Worm (Caenorhabditis elegans) whole organism, L4/young adult: ENCODE data around the gene pph-6.

Experiments used
- W03F9.2 ChIP-seq: fragments of 150-350 bp; optimal IDR thresholded peaks from 2 replicates; lab custom pipeline; 2014; ENCODE audit warnings: missing biosample characterization, missing genetic modification characterization
- dao-5 ChIP-seq: sonication (generic microtip); optimal IDR thresholded peaks from 2 replicates; lab custom pipeline; 2016; ENCODE audit warnings: missing genotype, missing genetic modification characterization, moderate library complexity, missing compliant biosample characterization
- him-1 ChIP-seq: sonication (generic microtip); optimal IDR thresholded peaks from 2 replicates; lab custom pipeline; 2016; ENCODE audit warnings: missing genotype, missing genetic modification reagents, missing genetic modification characterization, missing compliant biosample characterization

DNA sequence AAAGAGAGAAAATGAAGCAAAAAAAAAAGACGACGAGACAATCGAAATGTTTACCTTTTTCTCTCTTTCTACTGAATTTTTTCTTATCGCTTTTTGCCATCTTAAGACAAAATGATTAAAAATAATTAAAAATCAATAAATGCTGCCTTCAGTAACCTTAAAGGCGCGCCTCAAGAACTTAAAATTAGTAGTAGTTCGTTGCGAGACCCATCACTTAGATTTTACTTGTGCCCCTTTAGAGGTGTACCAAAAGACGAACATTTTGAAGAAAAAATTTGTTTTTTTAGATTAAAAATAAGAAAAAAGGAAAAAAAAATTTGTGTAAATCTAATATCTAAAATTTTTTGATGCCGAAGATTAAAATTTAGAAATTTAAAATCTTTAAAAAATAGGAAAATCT is 9.5 kb downstream of the pph-6 start:
- TF ChIP-seq dao-5 (tag; lab: Kevin White, UChicago), result no peak
- no peak for TF ChIP-seq him-1 (tag; lab: Kevin White, UChicago)
- TF ChIP-seq W03F9.2 (tag; lab: Kevin White, UChicago), result no peak
